Worm (Caenorhabditis elegans): Measurements from ENCODE around the gene Y97E10AR.3.

DNA sequence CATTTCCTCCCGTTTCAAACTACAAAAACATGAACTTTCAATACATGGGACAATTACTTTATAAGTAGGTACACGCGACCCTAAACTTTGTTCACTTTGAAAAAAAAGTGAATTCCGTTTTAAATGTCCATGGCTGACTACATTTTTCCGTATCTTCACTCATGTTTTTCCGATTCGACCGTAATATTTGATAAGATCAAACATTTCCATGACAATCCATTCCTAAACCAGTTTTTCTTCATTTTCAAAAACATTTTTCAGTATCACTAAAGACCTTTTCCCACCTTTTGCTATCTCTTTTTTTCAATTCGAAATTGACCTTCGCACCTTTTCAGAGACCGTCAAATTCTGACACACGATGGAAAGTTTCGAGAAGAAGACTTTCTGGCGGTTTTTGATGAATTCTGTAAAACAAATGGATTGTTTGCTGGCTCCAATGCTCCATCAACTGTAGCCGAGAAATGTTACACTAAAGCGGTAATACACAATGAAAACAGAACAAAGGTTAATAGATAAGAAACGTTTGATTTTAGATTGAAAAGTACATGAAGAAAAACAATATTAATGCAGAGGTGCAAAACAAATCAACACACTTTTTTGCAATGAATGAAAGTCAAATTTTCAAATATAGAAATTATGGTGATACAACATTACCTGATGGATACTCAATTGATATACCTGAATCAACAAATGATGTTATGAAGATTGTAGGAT is 20.3 kb upstream of the Y97E10AR.3 start:
- TF ChIP-seq pes-1 (GFP tag; IDR thresholded peaks at IDR 0.05) (no peak), ama-1 (optimal IDR thresholded peaks at IDR 0.05) (no peak), B0310.2 (tag; optimal IDR thresholded peaks at IDR 0.05) (no peak), aly-1 (tag; optimal IDR thresholded peaks at IDR 0.05) (no peak), hmbx-1 (tag; optimal IDR thresholded peaks at IDR 0.05) (no peak), F13C5.2 (tag; optimal IDR thresholded peaks at IDR 0.05) (no peak), ceh-36 (tag; optimal IDR thresholded peaks at IDR 0.05) (no peak), flt-1 (GFP tag; IDR thresholded peaks at IDR 0.05) (no peak), hnd-1 (tag; optimal IDR thresholded peaks at IDR 0.05) (no peak), ets-7 (tag; optimal IDR thresholded peaks at IDR 0.05) (no peak), scrt-1 (GFP tag; IDR thresholded peaks at IDR 0.05) (no peak)
